Worm (Caenorhabditis elegans) whole organism, L4 larva: Measurements from ENCODE around the gene skr-4.

Source experiments
- F44E2.7 ChIP-seq: fragments of 200-800 bp; sonication (Bioruptor generic); IDR thresholded peaks from 2 replicates; pipeline ENCODE4 v2.1.2; 2022; ENCODE audit warnings: missing genetic modification characterization, missing compliant biosample characterization
- ama-1 ChIP-seq: fragments of 150-350 bp; optimal IDR thresholded peaks from 2 replicates; lab custom pipeline; 2014; ENCODE audit warnings: inconsistent platforms, mixed read lengths
- lim-7 ChIP-seq: fragments of 200-800 bp; sonication (Bioruptor generic); IDR thresholded peaks from 2 replicates; pipeline ENCODE4 v1.3.6; 2022; ENCODE audit warnings: missing genetic modification characterization, missing compliant biosample characterization
- lin-13 ChIP-seq: fragments of 150-350 bp; optimal IDR thresholded peaks from 2 replicates; lab custom pipeline; 2014; ENCODE audit warnings: missing biosample characterization, missing genetic modification reagents, missing genetic modification characterization
- vab-7 ChIP-seq: fragments of 200-800 bp; sonication (Bioruptor generic); IDR thresholded peaks from 2 replicates; pipeline ENCODE4 v1.3.6; 2022; ENCODE audit warnings: missing genetic modification reagents, missing genetic modification characterization, missing compliant biosample characterization

DNA sequence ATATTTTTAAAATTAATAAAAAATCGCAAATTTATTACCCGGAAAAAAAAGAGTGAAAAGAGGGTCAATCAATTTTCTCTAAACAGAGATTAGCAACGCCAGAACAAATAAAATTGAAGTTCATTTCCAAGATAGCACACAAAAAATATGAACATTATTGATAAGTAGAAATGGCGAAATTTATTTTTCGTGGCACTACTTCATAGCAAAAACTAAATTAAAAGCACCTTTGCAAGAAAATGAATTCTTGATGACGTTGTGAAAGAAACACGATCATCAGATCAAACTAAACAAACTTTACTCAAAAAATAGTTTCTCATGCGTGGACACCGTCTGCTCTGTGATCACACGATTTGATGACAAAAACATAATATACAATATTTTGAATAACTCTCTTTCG is 1.4 kb upstream of the skr-4 start, which contains the start of gene Y60A3A.16:
- TF ChIP-seq ama-1 (lab: Kevin White, UChicago): no peak
- no peak for TF ChIP-seq F44E2.7 (GFP tag; lab: Robert Waterston, UW)
- no peak for TF ChIP-seq lin-13 (GFP tag; lab: Kevin White, UChicago)
- no peak for TF ChIP-seq vab-7 (GFP tag; lab: Robert Waterston, UW)
- TF ChIP-seq lim-7 (GFP tag; lab: Robert Waterston, UW): no peak
